Worm (Caenorhabditis elegans) whole organism, late embryonic: Measurements from ENCODE around the gene Y47D3A.1.

ENCODE experiments used
- Y22D7AL.16 ChIP-seq: sonication (generic microtip); optimal IDR thresholded peaks from 2 replicates; lab custom pipeline; 2016; ENCODE audit warnings: missing genetic modification characterization, missing compliant biosample characterization
- ceh-6 ChIP-seq: fragments of 200-800 bp; sonication (Bioruptor generic); optimal IDR thresholded peaks from 2 replicates; lab custom pipeline; 2018; ENCODE audit warnings: mild to moderate bottlenecking, missing genetic modification characterization, missing compliant biosample characterization
- che-1 ChIP-seq: sonication (generic microtip); optimal IDR thresholded peaks from 2 replicates; lab custom pipeline; 2016; ENCODE audit warnings: mild to moderate bottlenecking, missing genetic modification characterization, missing compliant biosample characterization
- lin-11 ChIP-seq: fragments of 200-800 bp; sonication (Bioruptor generic); optimal IDR thresholded peaks from 2 replicates; lab custom pipeline; 2018; ENCODE audit warnings: mild to moderate bottlenecking, missing genetic modification characterization, missing compliant biosample characterization
- madf-2 ChIP-seq: sonication (generic microtip); optimal IDR thresholded peaks from 2 replicates; lab custom pipeline; 2017; ENCODE audit warnings: missing genetic modification characterization, missing compliant biosample characterization
- pag-3 ChIP-seq: sonication (generic microtip); optimal IDR thresholded peaks from 2 replicates; lab custom pipeline; 2016; ENCODE audit warnings: missing compliant biosample characterization, missing genetic modification characterization, borderline replicate concordance
- pqm-1 ChIP-seq: sonication (generic microtip); optimal IDR thresholded peaks from 2 replicates; lab custom pipeline; 2016; ENCODE audit warnings: missing genetic modification characterization, missing compliant biosample characterization
- ttx-3 ChIP-seq: sonication (generic microtip); optimal IDR thresholded peaks from 2 replicates; lab custom pipeline; 2016; ENCODE audit warnings: missing genetic modification reagents, missing genetic modification characterization, missing compliant biosample characterization
- unc-3 ChIP-seq, 2 experiments: fragments of 200-800 bp in 1 of 2; sonication (Bioruptor generic) in 1 of 2; sonication (generic microtip) in 1 of 2; conservative IDR thresholded peaks in 1 of 2; optimal IDR thresholded peaks in 1 of 2; 2 replicates each; pipeline versions ENCODE4 v1.3.6 to Lab custom; 2016 to 2022; ENCODE audit warnings: missing compliant biosample characterization in 2 of 2, missing genetic modification characterization in 2 of 2, missing genetic modification reagents in 1 of 2
- unc-86 ChIP-seq: sonication (generic microtip); optimal IDR thresholded peaks from 2 replicates; lab custom pipeline; 2016; ENCODE audit warnings: missing genetic modification characterization, missing compliant biosample characterization

- TF ChIP-seq Y22D7AL.16 = no peak
- no peak for TF ChIP-seq che-1 (tag; lab: Kevin White, UChicago)
- no peak for TF ChIP-seq lin-11
- TF ChIP-seq ceh-6 = no peak
- TF ChIP-seq unc-3 (GFP tag; conservative IDR thresholded peaks at IDR 0.05; lab: Robert Waterston, UW) = no peak
- TF ChIP-seq unc-3 (tag; optimal IDR thresholded peaks at IDR 0.05; lab: Kevin White, UChicago) = no peak
- no peak for TF ChIP-seq pag-3
- TF ChIP-seq madf-2 (tag; lab: Kevin White, UChicago) = no peak
- no peak for TF ChIP-seq pqm-1 (tag; lab: Kevin White, UChicago)
- no peak for TF ChIP-seq unc-86 (tag; lab: Kevin White, UChicago)
- TF ChIP-seq ttx-3 (tag; lab: Kevin White, UChicago) = no peak
These were observed 2.7 kb downstream of the Y47D3A.1 start, which contains the start of gene fbxa-128 for ce11 chrIII:11138922-11139321.
